Worm (Caenorhabditis elegans) whole organism, L4 larva: ENCODE results near the gene T22F3.8.

ENCODE experiments used
- D1046.2 ChIP-seq: fragments of 200-800 bp; sonication (Bioruptor generic); IDR thresholded peaks from 2 replicates; pipeline ENCODE4 v1.3.6; 2022; ENCODE audit warnings: missing genetic modification characterization, missing compliant biosample characterization
- F44E2.7 ChIP-seq: fragments of 200-800 bp; sonication (Bioruptor generic); IDR thresholded peaks from 2 replicates; pipeline ENCODE4 v2.1.2; 2022; ENCODE audit warnings: missing genetic modification characterization, missing compliant biosample characterization
- ama-1 ChIP-seq: fragments of 150-350 bp; optimal IDR thresholded peaks from 2 replicates; lab custom pipeline; 2014; ENCODE audit warnings: inconsistent platforms, mixed read lengths
- daf-16 ChIP-seq, 3 experiments: sonication (generic microtip); optimal IDR thresholded peaks; 2 replicates each; lab custom pipeline; 2016 to 2017; ENCODE audit warnings: missing genetic modification characterization in 3 of 3, missing genetic modification reagents in 3 of 3, mild to moderate bottlenecking in 2 of 3, missing compliant biosample characterization in 2 of 3, missing biosample characterization in 1 of 3, moderate library complexity in 1 of 3
- dmd-8 ChIP-seq: fragments of 200-800 bp; sonication (Bioruptor generic); IDR thresholded peaks from 2 replicates; pipeline ENCODE4 v1.3.6; 2022; ENCODE audit warnings: missing genetic modification characterization, missing compliant biosample characterization
- fkh-10 ChIP-seq: fragments of 150-350 bp; optimal IDR thresholded peaks from 2 replicates; lab custom pipeline; 2014; ENCODE audit warnings: missing biosample characterization, missing genetic modification reagents, missing genetic modification characterization
- fos-1 ChIP-seq: fragments of 150-350 bp; optimal IDR thresholded peaks from 2 replicates; lab custom pipeline; 2014; ENCODE audit warnings: missing biosample characterization, missing genetic modification characterization
- lin-13 ChIP-seq: fragments of 150-350 bp; optimal IDR thresholded peaks from 2 replicates; lab custom pipeline; 2014; ENCODE audit warnings: missing biosample characterization, missing genetic modification reagents, missing genetic modification characterization
- lir-3 ChIP-seq: sonication (generic microtip); optimal IDR thresholded peaks from 2 replicates; lab custom pipeline; 2016; ENCODE audit warnings: mild to moderate bottlenecking, missing genetic modification characterization, missing compliant biosample characterization
- unc-62 ChIP-seq, 3 experiments: fragments of 150-350 bp in 1 of 3; sonication (generic microtip); optimal IDR thresholded peaks in 2 of 3; peaks in 1 of 3; 1 replicate in 1 of 3; 2 replicates in 2 of 3; lab custom pipeline; 2014 to 2017; ENCODE audit warnings: missing biosample characterization in 3 of 3, missing genetic modification characterization in 3 of 3, missing genetic modification reagents in 3 of 3, missing genotype in 1 of 3
- zag-1 ChIP-seq: fragments of 150-350 bp; optimal IDR thresholded peaks from 2 replicates; lab custom pipeline; 2014; ENCODE audit warnings: missing biosample characterization, missing genetic modification characterization

DNA sequence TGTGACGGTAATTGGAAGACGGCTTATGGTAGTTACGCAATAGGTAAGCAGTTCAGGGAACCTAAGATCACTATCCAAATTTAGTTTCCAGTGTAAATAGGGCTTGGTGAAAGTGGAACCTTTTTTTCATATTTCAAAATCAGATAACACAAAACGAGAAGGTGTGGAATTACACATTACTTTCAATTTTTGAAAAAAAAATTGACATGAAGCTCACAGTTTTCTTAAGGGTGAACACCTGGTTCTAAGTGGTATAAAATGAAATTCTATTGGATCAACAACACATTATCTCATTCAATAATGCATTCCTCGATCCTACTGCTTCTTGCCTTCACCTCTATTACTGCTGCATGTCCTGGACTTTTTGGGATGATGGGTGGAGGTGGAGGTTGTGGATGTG is 49.2 kb downstream of the T22F3.8 start, which contains the start of gene grl-30:
- TF ChIP-seq D1046.2 (GFP tag; lab: Robert Waterston, UW), result no peak
- no peak for TF ChIP-seq ama-1
- TF ChIP-seq fos-1, result no peak
- no peak for TF ChIP-seq unc-62 (GFP tag; optimal IDR thresholded peaks at IDR 0.05 in 1 of 2; lab: Kevin White, UChicago)
- no peak for TF ChIP-seq unc-62 (tag; optimal IDR thresholded peaks at IDR 0.05; lab: Kevin White, UChicago)
- TF ChIP-seq zag-1 (tag; lab: Kevin White, UChicago), result no peak
- TF ChIP-seq F44E2.7 (GFP tag; lab: Robert Waterston, UW), result no peak
- TF ChIP-seq lin-13, result no peak
- TF ChIP-seq lir-3 (tag; lab: Kevin White, UChicago), result no peak
- TF ChIP-seq fkh-10 (GFP tag; lab: Kevin White, UChicago), result no peak
- TF ChIP-seq dmd-8 (GFP tag; lab: Robert Waterston, UW), result no peak
- TF ChIP-seq daf-16 (GFP tag; optimal IDR thresholded peaks at IDR 0.05; lab: Kevin White, UChicago), result no peak
- no peak for TF ChIP-seq daf-16 (tag; optimal IDR thresholded peaks at IDR 0.05; lab: Kevin White, UChicago)
